Fruit fly (Drosophila melanogaster) whole organism, embryonic: ENCODE data around the gene MRG15.

Experiments
- Asciz ChIP-seq: fragments of 200-800 bp; sonication (Bioruptor generic); optimal IDR thresholded peaks from 2 replicates; lab custom pipeline; 2017; ENCODE audit warnings: missing biosample characterization, mild to moderate bottlenecking, missing genetic modification characterization, missing genetic modification reagents
- CG10462 ChIP-seq: fragments of 200-800 bp; sonication (Bioruptor generic); optimal IDR thresholded peaks from 2 replicates; lab custom pipeline; 2016; ENCODE audit warnings: missing biosample characterization, missing genetic modification characterization
- CG10654 ChIP-seq: fragments of 200-800 bp; sonication (Bioruptor generic); optimal IDR thresholded peaks from 2 replicates; lab custom pipeline; 2016; ENCODE audit warnings: missing biosample characterization, missing genetic modification characterization
- CG11247 ChIP-seq: fragments of 200-800 bp; sonication (Bioruptor generic); IDR thresholded peaks from 2 replicates; pipeline ENCODE4 v1.3.6; 2022; ENCODE audit warnings: missing biosample characterization, missing genetic modification characterization
- CG11456 ChIP-seq: fragments of 200-800 bp; sonication (Bioruptor generic); IDR thresholded peaks from 3 replicates; pipeline ENCODE4 v1.3.6; 2022; ENCODE audit warnings: missing biosample characterization, missing genetic modification characterization
- CG12104 ChIP-seq: fragments of 200-800 bp; sonication (Bioruptor generic); optimal IDR thresholded peaks from 3 replicates; lab custom pipeline; 2016; ENCODE audit warnings: missing biosample characterization, missing genetic modification characterization
- CG13123 ChIP-seq: fragments of 200-800 bp; sonication (Bioruptor generic); optimal IDR thresholded peaks from 2 replicates; lab custom pipeline; 2016; ENCODE audit warnings: missing biosample characterization, missing genetic modification characterization
- CG15011 ChIP-seq: fragments of 200-800 bp; sonication (Bioruptor generic); optimal IDR thresholded peaks from 3 replicates; lab custom pipeline; 2018; ENCODE audit warnings: missing biosample characterization, mild to moderate bottlenecking, missing genetic modification characterization
- CG16863 ChIP-seq: fragments of 200-800 bp; sonication (Bioruptor generic); optimal IDR thresholded peaks from 3 replicates; lab custom pipeline; 2016; ENCODE audit warnings: missing biosample characterization, missing genetic modification characterization
- CG17385 ChIP-seq: fragments of 200-800 bp; sonication (Bioruptor generic); optimal IDR thresholded peaks from 3 replicates; lab custom pipeline; 2018; ENCODE audit warnings: missing biosample characterization, mild to moderate bottlenecking, missing genetic modification characterization
- CG2875 ChIP-seq: fragments of 200-800 bp; sonication (Bioruptor generic); optimal IDR thresholded peaks from 2 replicates; lab custom pipeline; 2017; ENCODE audit warnings: missing biosample characterization, mild to moderate bottlenecking, missing genetic modification characterization, missing genetic modification reagents
- CG31365 ChIP-seq: fragments of 200-800 bp; sonication (Bioruptor generic); optimal IDR thresholded peaks from 2 replicates; lab custom pipeline; 2018; ENCODE audit warnings: missing biosample characterization, mild to moderate bottlenecking, missing genetic modification characterization
- CG6254 ChIP-seq: fragments of 200-800 bp; sonication (Bioruptor generic); optimal IDR thresholded peaks from 3 replicates; lab custom pipeline; 2017; ENCODE audit warnings: mild to moderate bottlenecking, missing biosample characterization, missing genetic modification reagents, missing genetic modification characterization
- CG8290 ChIP-seq, 3 experiments: fragments of 200-800 bp; sonication (Bioruptor generic); optimal IDR thresholded peaks; 2 replicates each; lab custom pipeline; 2016 to 2019; ENCODE audit warnings: missing biosample characterization in 3 of 3, missing genetic modification characterization in 3 of 3, mild to moderate bottlenecking in 2 of 3, moderate library complexity in 1 of 3
- CG8359 ChIP-seq: fragments of 200-800 bp; sonication (Bioruptor generic); optimal IDR thresholded peaks from 2 replicates; lab custom pipeline; 2017; ENCODE audit warnings: missing biosample characterization, mild to moderate bottlenecking, missing genetic modification characterization, borderline replicate concordance
- CG8924 ChIP-seq: fragments of 200-800 bp; optimal IDR thresholded peaks from 3 replicates; lab custom pipeline; 2019; ENCODE audit warnings: missing biosample characterization, mild to moderate bottlenecking, missing genetic modification characterization, moderate library complexity
- CoRest ChIP-seq: fragments of 200-800 bp; sonication (Bioruptor generic); optimal IDR thresholded peaks from 3 replicates; lab custom pipeline; 2018; ENCODE audit warnings: missing biosample characterization, mild to moderate bottlenecking, missing genetic modification characterization, moderate library complexity
- CrebB ChIP-seq: fragments of 200-800 bp; sonication (Bioruptor generic); optimal IDR thresholded peaks from 3 replicates; lab custom pipeline; 2018; ENCODE audit warnings: missing biosample characterization, mild to moderate bottlenecking, missing genetic modification characterization
- HLHmδ ChIP-seq: fragments of 200-800 bp; sonication (Bioruptor generic); optimal IDR thresholded peaks from 2 replicates; lab custom pipeline; 2018; ENCODE audit warnings: missing biosample characterization, mild to moderate bottlenecking, missing genetic modification characterization, moderate library complexity
- Hmr ChIP-seq: fragments of 200-800 bp; sonication (Bioruptor generic); optimal IDR thresholded peaks from 3 replicates; lab custom pipeline; 2017; ENCODE audit warnings: mild to moderate bottlenecking, missing biosample characterization, missing genetic modification reagents, missing genetic modification characterization
- Hr3 ChIP-seq: fragments of 200-800 bp; sonication (Bioruptor generic); optimal IDR thresholded peaks from 3 replicates; lab custom pipeline; 2016; ENCODE audit warnings: missing biosample characterization, missing genetic modification characterization
- Lhr ChIP-seq: fragments of 200-800 bp; sonication (Bioruptor generic); optimal IDR thresholded peaks from 3 replicates; lab custom pipeline; 2017; ENCODE audit warnings: mild to moderate bottlenecking, missing biosample characterization, missing genetic modification reagents, missing genetic modification characterization
- Lim3 ChIP-seq: fragments of 200-800 bp; sonication (Bioruptor generic); IDR thresholded peaks from 2 replicates; pipeline ENCODE4 v1.3.6; 2022; ENCODE audit warnings: missing biosample characterization, missing genetic modification characterization
- Oli ChIP-seq: fragments of 200-800 bp; sonication (Bioruptor generic); optimal IDR thresholded peaks from 2 replicates; lab custom pipeline; 2018; ENCODE audit warnings: missing biosample characterization, mild to moderate bottlenecking, missing genetic modification characterization, moderate library complexity
- Opbp ChIP-seq: fragments of 200-800 bp; sonication (Bioruptor generic); IDR thresholded peaks from 3 replicates; pipeline ENCODE4 v1.3.6; 2022; ENCODE audit warnings: missing biosample characterization, missing genetic modification characterization; ENCODE audit not compliant: partially characterized antibody
- Pdp1 ChIP-seq, 2 experiments: fragments of 200-800 bp; sonication (Bioruptor generic); optimal IDR thresholded peaks; 3 replicates each; lab custom pipeline; 2016; ENCODE audit warnings: missing biosample characterization in 2 of 2, missing genetic modification characterization in 2 of 2, mild to moderate bottlenecking in 1 of 2, moderate library complexity in 1 of 2
- Rx ChIP-seq: fragments of 200-800 bp; sonication (Bioruptor generic); IDR thresholded peaks from 2 replicates; pipeline ENCODE4 v1.3.6; 2022; ENCODE audit warnings: missing biosample characterization, missing genetic modification characterization
- Sin3A ChIP-seq: fragments of >200 bp; optimal IDR thresholded peaks from 2 replicates; lab custom pipeline; 2018
- Spps ChIP-seq: fragments of 200-800 bp; sonication (Bioruptor generic); optimal IDR thresholded peaks from 2 replicates; lab custom pipeline; 2018; ENCODE audit warnings: missing biosample characterization, mild to moderate bottlenecking, missing genetic modification characterization
- Sry-δ ChIP-seq: fragments of 200-800 bp; sonication (Bioruptor generic); optimal IDR thresholded peaks from 2 replicates; lab custom pipeline; 2016; ENCODE audit warnings: missing biosample characterization, missing genetic modification characterization
- Ssrp ChIP-seq: fragments of 200-800 bp; sonication (Bioruptor generic); optimal IDR thresholded peaks from 2 replicates; lab custom pipeline; 2018; ENCODE audit warnings: missing biosample characterization, mild to moderate bottlenecking, missing genetic modification characterization, moderate library complexity
- bcd ChIP-seq: fragments of 200-800 bp; sonication (Bioruptor generic); optimal IDR thresholded peaks from 2 replicates; lab custom pipeline; 2017; ENCODE audit warnings: missing biosample characterization, mild to moderate bottlenecking, missing genetic modification characterization
- dpn ChIP-seq, 2 experiments: fragments of 200-800 bp; sonication (Bioruptor generic); optimal IDR thresholded peaks; 3 replicates each; lab custom pipeline; 2016; ENCODE audit warnings: missing biosample characterization in 2 of 2, missing genetic modification characterization in 2 of 2
- esg ChIP-seq: fragments of 200-800 bp; sonication (Bioruptor generic); conservative IDR thresholded peaks from 2 replicates; pipeline ENCODE4 v1.3.6; 2022; ENCODE audit warnings: missing biosample characterization, missing genetic modification characterization
- fd96Cb ChIP-seq: fragments of 200-800 bp; sonication (Bioruptor generic); optimal IDR thresholded peaks from 2 replicates; lab custom pipeline; 2018; ENCODE audit warnings: missing biosample characterization, mild to moderate bottlenecking, missing genetic modification characterization, moderate library complexity
- fru ChIP-seq: fragments of >200 bp; optimal IDR thresholded peaks from 2 replicates; lab custom pipeline; 2017
- gcm ChIP-seq: fragments of 200-800 bp; sonication (Bioruptor generic); optimal IDR thresholded peaks from 2 replicates; lab custom pipeline; 2019; ENCODE audit warnings: missing biosample characterization, mild to moderate bottlenecking, missing genetic modification characterization, moderate library complexity
- ham ChIP-seq: fragments of 200-800 bp; sonication (Bioruptor generic); IDR thresholded peaks from 2 replicates; pipeline ENCODE4 v1.3.6; 2022; ENCODE audit warnings: missing biosample characterization, missing genetic modification characterization
- lmd ChIP-seq: fragments of 200-800 bp; sonication (Bioruptor generic); IDR thresholded peaks from 2 replicates; pipeline ENCODE4 v1.3.6; 2022; ENCODE audit warnings: missing biosample characterization, missing genetic modification characterization
- oc ChIP-seq: fragments of 200-800 bp; sonication (Bioruptor generic); optimal IDR thresholded peaks from 2 replicates; lab custom pipeline; 2018; ENCODE audit warnings: missing biosample characterization, mild to moderate bottlenecking, missing genetic modification characterization, moderate library complexity
- odd ChIP-seq: fragments of 200-800 bp; sonication (Bioruptor generic); optimal IDR thresholded peaks from 2 replicates; lab custom pipeline; 2017; ENCODE audit warnings: missing biosample characterization, mild to moderate bottlenecking, missing genetic modification characterization
- onecut ChIP-seq: fragments of 200-800 bp; sonication (Bioruptor generic); IDR thresholded peaks from 2 replicates; pipeline ENCODE4 v1.3.6; 2022; ENCODE audit warnings: missing biosample characterization, missing genetic modification characterization
- sc ChIP-seq, 3 experiments: fragments of >200 bp in 2 of 3; fragments of 200-800 bp in 1 of 3; sonication (Bioruptor generic) in 1 of 3; optimal IDR thresholded peaks; 2 replicates in 2 of 3; 3 replicates in 1 of 3; lab custom pipeline; 2017; ENCODE audit warnings: mild to moderate bottlenecking in 1 of 3, missing biosample characterization in 1 of 3, missing genetic modification characterization in 1 of 3, missing genetic modification reagents in 1 of 3
- sima ChIP-seq: fragments of 200-800 bp; sonication (Bioruptor generic); optimal IDR thresholded peaks from 2 replicates; lab custom pipeline; 2016; ENCODE audit warnings: missing biosample characterization, missing genetic modification characterization
- slbo ChIP-seq: fragments of 200-800 bp; sonication (Bioruptor generic); IDR thresholded peaks from 2 replicates; pipeline ENCODE4 v1.3.6; 2022; ENCODE audit warnings: missing biosample characterization, missing genetic modification characterization
- slou ChIP-seq: fragments of 200-800 bp; sonication (Bioruptor generic); optimal IDR thresholded peaks from 3 replicates; lab custom pipeline; 2016; ENCODE audit warnings: missing biosample characterization, missing genetic modification characterization
- sna ChIP-seq: fragments of 200-800 bp; sonication (Bioruptor generic); IDR thresholded peaks from 2 replicates; pipeline ENCODE4 v1.3.6; 2022; ENCODE audit warnings: missing biosample characterization, missing genetic modification characterization; ENCODE audit not compliant: partially characterized antibody
- sob ChIP-seq: fragments of 200-800 bp; sonication (Bioruptor generic); IDR thresholded peaks from 2 replicates; pipeline ENCODE4 v1.3.6; 2022; ENCODE audit warnings: missing biosample characterization, missing genetic modification characterization
- tll ChIP-seq, 2 experiments: fragments of 200-800 bp in 1 of 2; fragments of >200 bp in 1 of 2; sonication (Bioruptor generic) in 1 of 2; optimal IDR thresholded peaks; 2 replicates each; lab custom pipeline; 2017 to 2019; ENCODE audit warnings: missing biosample characterization in 2 of 2, missing genetic modification characterization in 2 of 2, mild to moderate bottlenecking in 1 of 2, moderate library complexity in 1 of 2
- usp ChIP-seq: fragments of >200 bp; optimal IDR thresholded peaks from 2 replicates; lab custom pipeline; 2017; ENCODE audit warnings: missing biosample characterization, missing genetic modification characterization

Gene MRG15

dm6 chr3R:15250454-15250853, 27.5 kb downstream of the MRG15 start (continued):
- peak; percentile 70 for TF ChIP-seq esg (GFP tag; lab: Robert Waterston, UW)
- TF ChIP-seq sima (GFP tag; lab: Kevin White, UChicago): no peak
- no peak for TF ChIP-seq Lhr (GFP tag; lab: Kevin White, UChicago)
- TF ChIP-seq Spps (tag; lab: Kevin White, UChicago): no peak
- no peak for TF ChIP-seq oc (tag; lab: Kevin White, UChicago)
- no peak for TF ChIP-seq Sin3A
- TF ChIP-seq gcm: no peak
- no peak for TF ChIP-seq HLHmδ (GFP tag; lab: Kevin White, UChicago)
- no peak for TF ChIP-seq CG15011 (GFP tag; lab: Kevin White, UChicago)
- peak; percentile 85 for TF ChIP-seq slbo (GFP tag; lab: Robert Waterston, UW)
- peak; percentile 52 for TF ChIP-seq Rx (GFP tag; lab: Robert Waterston, UW)
- no peak for TF ChIP-seq Sry-δ
- TF ChIP-seq CG11247 (GFP tag; lab: Robert Waterston, UW): peak; percentile 68
- no peak for TF ChIP-seq sna
- no peak for TF ChIP-seq slou (GFP tag; lab: Kevin White, UChicago)
- no peak for TF ChIP-seq CG10462 (GFP tag; lab: Kevin White, UChicago)
- peak; percentile 5 for TF ChIP-seq Ssrp (tag; lab: Kevin White, UChicago)
- TF ChIP-seq Hmr (GFP tag; lab: Kevin White, UChicago): peak; percentile 93
- TF ChIP-seq CG31365 (tag; lab: Kevin White, UChicago): no peak
- TF ChIP-seq CG10654 (GFP tag; lab: Kevin White, UChicago): no peak
- TF ChIP-seq Oli: no peak
- TF ChIP-seq sc (optimal IDR thresholded peaks at IDR 0.05; lab: Kevin White, UChicago): no peak
- no peak for TF ChIP-seq sc (GFP tag; optimal IDR thresholded peaks at IDR 0.05; lab: Kevin White, UChicago)
- TF ChIP-seq Pdp1 (GFP tag; optimal IDR thresholded peaks at IDR 0.05; lab: Kevin White, UChicago): no peak
- TF ChIP-seq CrebB (tag; lab: Kevin White, UChicago): peak; percentile 67
- TF ChIP-seq Hr3: peak; percentile 62
- no peak for TF ChIP-seq CoRest (tag; lab: Kevin White, UChicago)
- TF ChIP-seq odd (GFP tag; lab: Kevin White, UChicago): no peak
- TF ChIP-seq CG6254: no peak
- no peak for TF ChIP-seq CG16863
- TF ChIP-seq fd96Cb: peak; percentile 30
- no peak for TF ChIP-seq CG8290 (GFP tag; optimal IDR thresholded peaks at IDR 0.05; lab: Kevin White, UChicago)
- TF ChIP-seq CG8290 (tag; optimal IDR thresholded peaks at IDR 0.05; lab: Kevin White, UChicago): no peak
- TF ChIP-seq CG8924: peak; percentile 67
- peak; percentile 79 for TF ChIP-seq sob (GFP tag; lab: Robert Waterston, UW)
- no peak for TF ChIP-seq CG8359 (GFP tag; lab: Kevin White, UChicago)
- no peak for TF ChIP-seq CG17385 (GFP tag; lab: Kevin White, UChicago)
- no peak for TF ChIP-seq usp (GFP tag; lab: Kevin White, UChicago)
- TF ChIP-seq Opbp (GFP tag; lab: Robert Waterston, UW): no peak
- no peak for TF ChIP-seq tll (GFP tag; optimal IDR thresholded peaks at IDR 0.05; lab: Kevin White, UChicago)
- TF ChIP-seq CG12104 (GFP tag; lab: Kevin White, UChicago): no peak
- peak; percentile 68; the same call in 1 of the 3 replicates for TF ChIP-seq CG11456
- TF ChIP-seq bcd (GFP tag; lab: Kevin White, UChicago): peak; percentile 65
- TF ChIP-seq ham: no peak
- TF ChIP-seq CG2875: no peak
- no peak for TF ChIP-seq CG13123 (GFP tag; lab: Kevin White, UChicago)
- no peak for TF ChIP-seq Asciz
- peak in 1 of 2 experiments; percentile 49 for TF ChIP-seq dpn (GFP tag; optimal IDR thresholded peaks at IDR 0.05; lab: Kevin White, UChicago)
- no peak for TF ChIP-seq fru (lab: Kevin White, UChicago)
- TF ChIP-seq onecut (GFP tag; lab: Robert Waterston, UW): peak; percentile 51
- peak; percentile 65 for TF ChIP-seq lmd (GFP tag; lab: Robert Waterston, UW)
- TF ChIP-seq Lim3 (GFP tag; lab: Robert Waterston, UW): 0 out of 2 replicates have a peak, but pooled peaks have one; percentile 31
